Worm (Caenorhabditis elegans) whole organism, L3 larva: Measurements from ENCODE around the gene C17H12.8.

Source experiments
- elt-2 ChIP-seq: sonication (generic microtip); optimal IDR thresholded peaks from 2 replicates; lab custom pipeline; 2016; ENCODE audit warnings: missing genetic modification reagents, mild to moderate bottlenecking, missing genetic modification characterization, missing compliant biosample characterization
- eor-1 ChIP-seq, 2 experiments: fragments of 150-350 bp; optimal IDR thresholded peaks; 2 replicates each; lab custom pipeline; 2014 to 2018; ENCODE audit warnings: missing biosample characterization in 2 of 2, missing genetic modification characterization in 2 of 2
- mdl-1 ChIP-seq: fragments of 150-350 bp; optimal IDR thresholded peaks from 2 replicates; lab custom pipeline; 2014; ENCODE audit warnings: missing biosample characterization, missing genetic modification characterization
- nhr-237 ChIP-seq: fragments of 150-350 bp; optimal IDR thresholded peaks from 2 replicates; lab custom pipeline; 2014; ENCODE audit warnings: missing biosample characterization, missing genetic modification characterization
- sea-2 ChIP-seq: fragments of 150-350 bp; sonication (generic microtip); optimal IDR thresholded peaks from 4 replicates; lab custom pipeline; 2014; ENCODE audit warnings: missing biosample characterization, missing genetic modification reagents, missing genetic modification characterization

DNA sequence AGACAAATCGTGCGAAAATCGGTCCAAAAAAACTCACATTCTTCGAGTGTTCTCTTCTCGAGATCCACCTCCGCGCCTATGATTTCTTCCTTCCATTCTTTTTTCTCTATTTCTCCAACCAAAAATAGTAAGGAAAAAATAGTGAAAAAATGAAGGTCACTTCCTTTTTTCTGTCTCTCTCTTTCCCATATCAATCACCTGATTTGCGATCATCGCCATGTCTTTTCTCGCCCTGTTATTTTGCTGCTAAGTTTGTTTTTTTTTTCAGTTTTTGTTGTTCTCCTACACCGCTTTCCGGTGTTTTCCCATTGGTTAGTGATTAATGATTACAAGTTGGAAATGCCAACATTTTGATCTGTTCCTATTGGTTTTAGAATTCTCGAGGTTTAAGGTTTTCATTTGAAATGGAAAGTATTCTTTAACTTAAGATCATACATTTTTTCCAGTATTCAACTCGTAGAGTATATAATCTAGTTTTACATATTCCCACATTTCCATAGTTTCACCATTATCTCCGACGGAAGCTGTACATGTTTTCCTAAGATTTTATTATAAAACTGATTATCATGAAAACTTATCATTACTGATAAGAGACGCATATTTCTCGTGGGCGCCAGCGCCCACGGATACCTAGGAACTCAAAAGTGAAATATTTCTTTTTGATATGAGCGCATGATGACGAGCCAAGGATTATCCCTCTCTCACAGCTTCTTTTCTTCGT lies 23.2 kb downstream of the C17H12.8 start:
- TF ChIP-seq nhr-237 (tag; lab: Kevin White, UChicago) (no peak), elt-2 (tag; lab: Kevin White, UChicago) (peak; percentile 68), sea-2 (no peak), mdl-1 (tag; lab: Kevin White, UChicago) (no peak), eor-1 (tag; optimal IDR thresholded peaks at IDR 0.05; lab: Kevin White, UChicago) (no peak)
